Fruit fly (Drosophila melanogaster) whole organism: ENCODE data around the gene Pka-R1.

ENCODE experiments used
- CG8478 ChIP-seq: fragments of >200 bp; optimal IDR thresholded peaks from 2 replicates; lab custom pipeline; 2018; ENCODE audit warnings: inconsistent platforms
- pan ChIP-seq: fragments of >200 bp; optimal IDR thresholded peaks from 2 replicates; lab custom pipeline; 2017
- usp ChIP-seq: fragments of >200 bp; optimal IDR thresholded peaks from 2 replicates; lab custom pipeline; 2017; ENCODE audit warnings: missing biosample characterization, missing genetic modification characterization, mixed read lengths

DNA sequence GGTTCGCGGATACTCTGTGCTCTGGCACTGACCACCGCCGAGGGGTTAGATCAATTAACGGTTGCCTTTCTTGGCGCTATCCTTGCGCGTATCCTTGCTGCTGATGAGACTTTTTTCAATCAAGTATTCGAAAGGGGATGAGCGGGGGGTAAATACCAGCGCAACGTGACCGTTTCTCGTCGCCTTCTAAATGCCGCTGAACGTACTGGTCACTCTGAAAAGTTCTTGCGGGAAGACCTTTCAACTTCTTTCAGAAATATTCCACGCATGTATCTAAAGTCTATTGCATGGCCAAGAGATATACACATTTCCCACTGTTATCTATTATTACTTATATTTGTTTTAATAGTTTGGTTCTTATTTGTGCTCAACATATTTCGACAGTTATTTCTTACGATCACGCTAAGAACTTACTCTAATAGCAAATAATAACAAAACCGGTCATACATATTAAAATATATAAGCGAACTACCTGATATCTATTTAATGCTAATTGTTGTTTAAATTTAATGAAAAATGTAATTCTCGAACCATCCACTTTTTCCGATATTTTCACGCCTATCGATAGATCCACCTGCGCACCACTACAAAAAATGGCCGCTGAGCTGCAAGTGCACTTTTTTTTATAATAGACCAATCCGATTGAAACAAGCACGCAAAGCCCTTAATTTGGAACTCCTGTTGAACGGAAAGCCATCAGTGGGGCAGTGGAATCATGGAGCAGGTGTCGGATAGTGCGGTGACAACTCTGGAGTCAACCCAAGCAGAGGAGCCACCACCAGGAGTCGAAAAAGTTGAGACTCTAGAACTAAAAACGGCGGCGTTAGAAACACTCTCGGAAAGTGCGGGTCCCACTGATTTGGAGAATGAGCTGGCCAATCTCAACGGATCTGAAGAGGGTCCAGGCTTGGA lies 6.6 kb upstream of the Pka-R1 start, which contains the start of the genes CG3634 and HIPP1:
- no peak for TF ChIP-seq usp (GFP tag; lab: Kevin White, UChicago)
- no peak for TF ChIP-seq CG8478
- no peak for TF ChIP-seq pan
